Worm (Caenorhabditis elegans) whole organism, mixed stage, embryonic: ENCODE data around the gene srb-5.

Source experiments
- M03D4.4 ChIP-seq: sonication (generic microtip); optimal IDR thresholded peaks from 2 replicates; lab custom pipeline; 2017; ENCODE audit warnings: mild to moderate bottlenecking, missing genetic modification characterization, missing compliant biosample characterization
- bed-3 ChIP-seq: fragments of 200-800 bp; sonication (Bioruptor generic); optimal IDR thresholded peaks from 3 replicates; lab custom pipeline; 2018; ENCODE audit warnings: mild to moderate bottlenecking, missing genetic modification characterization, moderate library complexity, missing compliant biosample characterization
- blmp-1 ChIP-seq: fragments of 150-350 bp; optimal IDR thresholded peaks from 2 replicates; lab custom pipeline; 2014; ENCODE audit warnings: missing biosample characterization, missing genetic modification characterization
- ceh-43 ChIP-seq: fragments of 200-800 bp; sonication (Bioruptor generic); optimal IDR thresholded peaks from 2 replicates; lab custom pipeline; 2018; ENCODE audit warnings: mild to moderate bottlenecking, missing genetic modification characterization, moderate library complexity, missing compliant biosample characterization
- ces-1 ChIP-seq: fragments of 150-350 bp; optimal IDR thresholded peaks from 2 replicates; lab custom pipeline; 2014; ENCODE audit warnings: missing biosample characterization, missing genetic modification reagents, missing genetic modification characterization
- cnd-1 ChIP-seq: fragments of 200-800 bp; sonication (Bioruptor generic); optimal IDR thresholded peaks from 2 replicates; lab custom pipeline; 2018; ENCODE audit warnings: mild to moderate bottlenecking, missing genetic modification characterization, missing compliant biosample characterization
- drap-1 ChIP-seq: fragments of 200-800 bp; sonication (Bioruptor generic); optimal IDR thresholded peaks from 3 replicates; lab custom pipeline; 2018; ENCODE audit warnings: mild to moderate bottlenecking, missing genetic modification characterization, missing compliant biosample characterization
- elt-1 ChIP-seq: sonication (generic microtip); optimal IDR thresholded peaks from 2 replicates; lab custom pipeline; 2017; ENCODE audit warnings: missing genetic modification characterization, mild to moderate bottlenecking, missing compliant biosample characterization, antibody characterized with exemption, moderate library complexity, borderline replicate concordance; ENCODE audit not compliant: insufficient read depth
- elt-3 ChIP-seq: fragments of 150-350 bp; optimal IDR thresholded peaks from 2 replicates; lab custom pipeline; 2014; ENCODE audit warnings: missing biosample characterization, missing genetic modification characterization
- flh-1 ChIP-seq: fragments of 200-800 bp; sonication (Bioruptor generic); optimal IDR thresholded peaks from 2 replicates; lab custom pipeline; 2018; ENCODE audit warnings: mild to moderate bottlenecking, missing genetic modification characterization, moderate library complexity, missing compliant biosample characterization
- ham-2 ChIP-seq: fragments of 200-800 bp; sonication (Bioruptor generic); optimal IDR thresholded peaks from 2 replicates; lab custom pipeline; 2018; ENCODE audit warnings: mild to moderate bottlenecking, missing genetic modification characterization, missing compliant biosample characterization
- hlh-1 ChIP-seq: fragments of 150-350 bp; optimal IDR thresholded peaks from 2 replicates; lab custom pipeline; 2014; ENCODE audit warnings: missing biosample characterization, missing genetic modification reagents, missing genetic modification characterization
- lin-13 ChIP-seq: fragments of 150-350 bp; optimal IDR thresholded peaks from 2 replicates; lab custom pipeline; 2014; ENCODE audit warnings: missing biosample characterization, missing genetic modification characterization
- lin-32 ChIP-seq: fragments of 200-800 bp; sonication (Bioruptor generic); optimal IDR thresholded peaks from 2 replicates; lab custom pipeline; 2018; ENCODE audit warnings: mild to moderate bottlenecking, missing genetic modification characterization, missing compliant biosample characterization
- lsy-2 ChIP-seq: fragments of 150-350 bp; optimal IDR thresholded peaks from 2 replicates; lab custom pipeline; 2014; ENCODE audit warnings: missing biosample characterization, missing genetic modification characterization
- mab-5 ChIP-seq: fragments of 150-350 bp; optimal IDR thresholded peaks from 2 replicates; lab custom pipeline; 2014; ENCODE audit warnings: missing biosample characterization, missing genetic modification characterization
- mep-1 ChIP-seq: fragments of 150-350 bp; optimal IDR thresholded peaks from 2 replicates; lab custom pipeline; 2017; ENCODE audit warnings: missing biosample characterization, missing genetic modification reagents, missing genetic modification characterization, inconsistent platforms
- mls-2 ChIP-seq: sonication (generic microtip); optimal IDR thresholded peaks from 2 replicates; lab custom pipeline; 2016; ENCODE audit warnings: mild to moderate bottlenecking, missing genetic modification characterization, moderate library complexity, missing compliant biosample characterization
- nhr-12 ChIP-seq: fragments of 150-350 bp; optimal IDR thresholded peaks from 2 replicates; lab custom pipeline; 2014; ENCODE audit warnings: missing biosample characterization, missing genetic modification characterization
- nhr-2 ChIP-seq: fragments of 150-350 bp; optimal IDR thresholded peaks from 2 replicates; lab custom pipeline; 2014; ENCODE audit warnings: missing biosample characterization, missing genetic modification characterization
- nhr-237 ChIP-seq: fragments of 150-350 bp; optimal IDR thresholded peaks from 2 replicates; lab custom pipeline; 2014; ENCODE audit warnings: missing biosample characterization, missing genetic modification characterization
- nhr-28 ChIP-seq: fragments of 150-350 bp; optimal IDR thresholded peaks from 2 replicates; lab custom pipeline; 2014; ENCODE audit warnings: missing biosample characterization, missing genetic modification characterization
- nhr-76 ChIP-seq: sonication (generic microtip); optimal IDR thresholded peaks from 2 replicates; lab custom pipeline; 2017; ENCODE audit warnings: missing biosample characterization, missing genetic modification characterization
- pha-4 ChIP-seq: fragments of 150-350 bp; optimal IDR thresholded peaks from 2 replicates; lab custom pipeline; 2018; ENCODE audit warnings: missing biosample characterization, missing genetic modification reagents, missing genetic modification characterization
- sem-2 ChIP-seq: fragments of 200-800 bp; sonication (Bioruptor generic); optimal IDR thresholded peaks from 2 replicates; lab custom pipeline; 2018; ENCODE audit warnings: mild to moderate bottlenecking, missing genetic modification characterization, missing compliant biosample characterization
- snpc-4 ChIP-seq: fragments of 150-350 bp; optimal IDR thresholded peaks from 2 replicates; lab custom pipeline; 2014; ENCODE audit warnings: missing biosample characterization, missing genetic modification characterization
- tbx-8 ChIP-seq: fragments of 200-800 bp; sonication (Bioruptor generic); optimal IDR thresholded peaks from 2 replicates; lab custom pipeline; 2018; ENCODE audit warnings: mild to moderate bottlenecking, missing genetic modification characterization, moderate library complexity, missing compliant biosample characterization
- unc-120 ChIP-seq: sonication (generic microtip); optimal IDR thresholded peaks from 2 replicates; lab custom pipeline; 2017; ENCODE audit warnings: missing genetic modification characterization, missing compliant biosample characterization; ENCODE audit not compliant: poor library complexity, severe bottlenecking
- unc-39 ChIP-seq: fragments of 150-350 bp; optimal IDR thresholded peaks from 2 replicates; lab custom pipeline; 2014; ENCODE audit warnings: missing biosample characterization, missing genetic modification characterization
- unc-62 ChIP-seq: fragments of 150-350 bp; optimal IDR thresholded peaks from 2 replicates; lab custom pipeline; 2014; ENCODE audit warnings: missing biosample characterization, missing genetic modification reagents, missing genetic modification characterization
- ztf-11 ChIP-seq: fragments of 150-350 bp; optimal IDR thresholded peaks from 2 replicates; lab custom pipeline; 2014; ENCODE audit warnings: missing biosample characterization, missing genetic modification characterization

The srb-5 gene

DNA sequence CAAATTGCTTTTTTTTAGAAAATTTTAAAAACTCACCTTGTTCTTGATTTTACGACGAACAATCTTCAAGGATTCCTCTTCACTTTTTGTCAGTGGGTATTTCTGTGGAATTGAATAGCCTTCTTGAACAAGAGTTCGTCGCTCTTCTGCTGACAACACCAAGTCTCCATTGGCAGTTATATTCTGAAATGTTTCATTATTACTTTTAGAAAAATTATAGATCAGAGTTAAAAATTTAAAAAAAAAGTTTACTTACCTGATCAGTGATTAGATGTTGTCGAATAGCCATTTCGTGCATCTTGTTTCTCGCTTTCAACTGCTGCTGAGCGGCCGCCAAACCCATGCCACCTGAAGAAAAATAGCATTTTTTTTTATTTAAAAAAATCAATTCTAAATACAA lies 17.1 kb upstream of the srb-5 start:
- TF ChIP-seq mab-5: no peak
- no peak for TF ChIP-seq ces-1 (GFP tag; lab: Kevin White, UChicago)
- no peak for TF ChIP-seq tbx-8 (GFP tag; lab: Kevin White, UChicago)
- no peak for TF ChIP-seq ceh-43 (GFP tag; lab: Kevin White, UChicago)
- TF ChIP-seq flh-1 (GFP tag; lab: Kevin White, UChicago): no peak
- no peak for TF ChIP-seq unc-120

DNA sequence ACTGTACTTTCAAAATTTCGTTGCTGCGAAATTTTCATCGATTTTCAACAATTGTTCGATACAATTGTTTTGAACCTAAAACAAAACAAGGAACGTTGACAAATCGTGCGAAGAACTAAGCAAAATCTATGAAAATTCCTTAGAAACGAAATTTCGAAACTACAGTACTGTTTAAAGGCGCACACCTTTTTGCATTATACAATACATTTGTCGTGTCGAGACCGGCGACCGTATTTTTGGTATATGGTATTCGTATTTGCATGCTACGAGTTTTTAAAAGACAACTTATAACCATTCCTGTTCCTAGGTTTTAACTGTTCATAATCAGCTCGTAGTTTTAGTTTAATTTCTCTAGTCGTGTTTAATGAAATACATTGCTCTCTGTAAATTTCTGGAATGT lies 15.4 kb upstream of the srb-5 start:
- TF ChIP-seq lin-32 (GFP tag; lab: Kevin White, UChicago) (no peak), ztf-11 (tag; lab: Kevin White, UChicago) (no peak), pha-4 (tag; lab: Kevin White, UChicago) (no peak), flh-1 (GFP tag; lab: Kevin White, UChicago) (no peak), snpc-4 (tag; lab: Kevin White, UChicago) (no peak), nhr-2 (tag; lab: Kevin White, UChicago) (no peak)
- TF ChIP-seq, all 35 proteins: peak for 0

DNA sequence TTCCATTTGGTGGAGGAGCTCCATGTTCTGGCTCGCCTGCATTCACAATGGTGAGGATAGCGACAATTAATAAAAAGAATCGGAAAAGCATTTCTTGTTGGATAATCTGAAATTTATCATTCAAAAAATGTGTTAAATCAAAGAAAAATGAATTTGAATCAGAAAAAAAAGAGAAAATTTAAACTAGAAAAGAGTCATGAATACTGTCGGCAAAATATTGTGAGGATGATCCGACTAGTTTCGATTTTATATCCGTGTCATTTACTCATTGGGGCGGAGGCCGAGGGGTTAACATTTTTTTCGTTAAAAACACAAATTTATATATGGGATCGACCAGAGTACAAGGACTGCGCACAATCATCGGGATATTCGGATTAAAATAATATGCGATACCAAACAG lies 14.7 kb upstream of the srb-5 start, which contains the start of gene C27D6.12:
C27D6.12 (minus strand) TSS at position 101 of the 400 bp plus-strand sequence.
- TF ChIP-seq ces-1 (GFP tag; lab: Kevin White, UChicago) (no peak), nhr-2 (tag; lab: Kevin White, UChicago) (no peak), ztf-11 (tag; lab: Kevin White, UChicago) (no peak), ceh-43 (GFP tag; lab: Kevin White, UChicago) (no peak), flh-1 (GFP tag; lab: Kevin White, UChicago) (no peak), nhr-237 (tag; lab: Kevin White, UChicago) (no peak), drap-1 (GFP tag; lab: Kevin White, UChicago) (no peak), nhr-28 (tag; lab: Kevin White, UChicago) (no peak), mab-5 (no peak), nhr-12 (tag; lab: Kevin White, UChicago) (no peak), unc-62 (no peak), cnd-1 (no peak), lsy-2 (tag; lab: Kevin White, UChicago) (no peak), elt-3 (tag; lab: Kevin White, UChicago) (no peak), mls-2 (tag; lab: Kevin White, UChicago) (no peak), ham-2 (GFP tag; lab: Kevin White, UChicago) (no peak), elt-1 (tag; lab: Kevin White, UChicago) (no peak), lin-13 (tag; lab: Kevin White, UChicago) (no peak), bed-3 (GFP tag; lab: Kevin White, UChicago) (no peak)

DNA sequence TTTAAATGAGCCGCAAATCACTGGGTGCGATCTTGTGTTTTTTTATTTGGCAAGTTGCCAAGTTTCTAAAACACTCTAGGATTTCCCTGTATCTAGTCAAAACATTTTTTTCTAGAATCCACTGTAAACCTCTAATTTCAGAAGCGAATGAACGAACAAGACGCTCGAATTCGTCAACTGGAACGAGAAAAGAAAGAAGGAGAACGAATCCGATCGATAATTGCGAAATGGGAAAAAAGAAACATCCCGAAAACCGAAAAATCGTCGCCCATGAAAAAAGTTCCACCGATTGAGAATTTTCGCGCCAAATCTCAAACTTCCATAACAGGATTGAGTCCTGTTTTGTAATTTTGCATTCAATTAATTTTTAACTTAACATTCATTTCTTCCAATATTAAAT lies 13.8 kb upstream of the srb-5 start:
- TF ChIP-seq ces-1 (GFP tag; lab: Kevin White, UChicago) (no peak), flh-1 (GFP tag; lab: Kevin White, UChicago) (no peak), mep-1 (tag; lab: Kevin White, UChicago) (no peak), lin-32 (GFP tag; lab: Kevin White, UChicago) (no peak), lsy-2 (tag; lab: Kevin White, UChicago) (no peak), bed-3 (GFP tag; lab: Kevin White, UChicago) (no peak), tbx-8 (GFP tag; lab: Kevin White, UChicago) (no peak), unc-39 (tag; lab: Kevin White, UChicago) (no peak), ham-2 (GFP tag; lab: Kevin White, UChicago) (no peak), pha-4 (tag; lab: Kevin White, UChicago) (no peak)

DNA sequence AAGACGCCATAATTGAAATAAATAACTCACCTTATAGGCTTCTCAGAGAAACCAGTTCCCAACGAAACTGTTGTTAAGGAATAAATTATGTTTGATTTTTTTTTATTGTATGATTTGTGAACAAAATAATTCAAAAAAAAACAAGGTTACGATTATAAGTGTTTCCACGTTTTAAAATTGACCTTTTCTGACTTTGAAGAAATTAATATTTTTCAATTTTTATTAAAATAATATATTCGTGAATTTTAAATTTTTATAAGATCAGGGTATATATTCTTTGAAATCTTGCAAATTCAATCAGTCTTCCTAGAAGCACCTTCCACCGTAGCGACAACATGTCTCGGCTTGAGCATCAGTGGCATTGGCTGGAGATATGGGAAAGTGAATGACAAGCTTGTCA lies 11.2 kb upstream of the srb-5 start, which contains the start of gene C27D6.3:
C27D6.3 (minus strand) TSS at position 101 of the 400 bp plus-strand sequence.
- no peak for TF ChIP-seq lin-32 (GFP tag; lab: Kevin White, UChicago)
- no peak for TF ChIP-seq mls-2 (tag; lab: Kevin White, UChicago)
- TF ChIP-seq elt-1 (tag; lab: Kevin White, UChicago): no peak

DNA sequence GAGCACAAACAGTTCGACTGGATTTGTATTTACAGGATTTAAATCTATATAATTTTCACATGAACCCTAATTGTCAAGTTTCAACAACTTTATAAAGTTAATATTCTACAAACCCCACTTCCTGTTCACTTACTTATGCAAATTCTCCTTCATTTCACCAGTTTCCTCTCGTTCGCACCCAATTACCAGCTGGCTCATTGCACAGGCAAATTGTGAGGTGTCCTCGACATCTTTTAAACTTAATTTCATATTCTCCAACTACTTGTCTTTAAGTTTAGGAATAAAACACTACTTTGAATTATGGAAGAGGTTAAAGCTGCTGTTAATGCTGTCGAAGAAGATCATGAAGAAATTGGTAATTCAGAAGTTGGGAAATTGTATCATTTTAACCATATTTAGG lies 9.3 kb upstream of the srb-5 start, which contains the start of gene C27D6.1:
C27D6.1 (plus strand) TSS at position 301 of the 400 bp plus-strand sequence.
- TF ChIP-seq unc-120 (no peak), M03D4.4 (tag; lab: Kevin White, UChicago) (no peak), ces-1 (GFP tag; lab: Kevin White, UChicago) (no peak), ztf-11 (tag; lab: Kevin White, UChicago) (no peak), nhr-76 (tag; lab: Kevin White, UChicago) (no peak), flh-1 (GFP tag; lab: Kevin White, UChicago) (no peak), nhr-12 (tag; lab: Kevin White, UChicago) (no peak), snpc-4 (tag; lab: Kevin White, UChicago) (no peak), unc-39 (tag; lab: Kevin White, UChicago) (no peak), unc-62 (no peak), elt-3 (tag; lab: Kevin White, UChicago) (no peak), sem-2 (no peak), nhr-237 (tag; lab: Kevin White, UChicago) (no peak), drap-1 (GFP tag; lab: Kevin White, UChicago) (no peak), hlh-1 (no peak), pha-4 (tag; lab: Kevin White, UChicago) (no peak), blmp-1 (tag; lab: Kevin White, UChicago) (no peak)
